Worm (Caenorhabditis elegans) whole organism, mixed stage, embryonic: ENCODE results near the gene spas-1.

Source experiments
- bed-3 ChIP-seq: fragments of 200-800 bp; sonication (Bioruptor generic); optimal IDR thresholded peaks from 3 replicates; lab custom pipeline; 2018; ENCODE audit warnings: mild to moderate bottlenecking, missing genetic modification characterization, moderate library complexity, missing compliant biosample characterization
- blmp-1 ChIP-seq: fragments of 150-350 bp; optimal IDR thresholded peaks from 2 replicates; lab custom pipeline; 2014; ENCODE audit warnings: missing biosample characterization, missing genetic modification characterization
- ceh-39 ChIP-seq: fragments of 150-350 bp; optimal IDR thresholded peaks from 2 replicates; lab custom pipeline; 2014; ENCODE audit warnings: missing biosample characterization, missing genetic modification characterization
- ceh-43 ChIP-seq: fragments of 200-800 bp; sonication (Bioruptor generic); optimal IDR thresholded peaks from 2 replicates; lab custom pipeline; 2018; ENCODE audit warnings: mild to moderate bottlenecking, missing genetic modification characterization, moderate library complexity, missing compliant biosample characterization
- ceh-83 ChIP-seq: fragments of 200-800 bp; sonication (Bioruptor generic); optimal IDR thresholded peaks from 2 replicates; lab custom pipeline; 2018; ENCODE audit warnings: mild to moderate bottlenecking, missing genetic modification characterization, missing compliant biosample characterization
- ces-1 ChIP-seq: fragments of 150-350 bp; optimal IDR thresholded peaks from 2 replicates; lab custom pipeline; 2014; ENCODE audit warnings: missing biosample characterization, missing genetic modification reagents, missing genetic modification characterization
- drap-1 ChIP-seq: fragments of 200-800 bp; sonication (Bioruptor generic); optimal IDR thresholded peaks from 3 replicates; lab custom pipeline; 2018; ENCODE audit warnings: mild to moderate bottlenecking, missing genetic modification characterization, missing compliant biosample characterization
- elt-1 ChIP-seq: sonication (generic microtip); optimal IDR thresholded peaks from 2 replicates; lab custom pipeline; 2017; ENCODE audit warnings: missing genetic modification characterization, mild to moderate bottlenecking, missing compliant biosample characterization, antibody characterized with exemption, moderate library complexity, borderline replicate concordance; ENCODE audit not compliant: insufficient read depth
- elt-3 ChIP-seq: fragments of 150-350 bp; optimal IDR thresholded peaks from 2 replicates; lab custom pipeline; 2014; ENCODE audit warnings: missing biosample characterization, missing genetic modification characterization
- flh-1 ChIP-seq: fragments of 200-800 bp; sonication (Bioruptor generic); optimal IDR thresholded peaks from 2 replicates; lab custom pipeline; 2018; ENCODE audit warnings: mild to moderate bottlenecking, missing genetic modification characterization, moderate library complexity, missing compliant biosample characterization
- hlh-1 ChIP-seq: fragments of 150-350 bp; optimal IDR thresholded peaks from 2 replicates; lab custom pipeline; 2014; ENCODE audit warnings: missing biosample characterization, missing genetic modification reagents, missing genetic modification characterization
- lin-13 ChIP-seq: fragments of 150-350 bp; optimal IDR thresholded peaks from 2 replicates; lab custom pipeline; 2014; ENCODE audit warnings: missing biosample characterization, missing genetic modification characterization
- lin-32 ChIP-seq: fragments of 200-800 bp; sonication (Bioruptor generic); optimal IDR thresholded peaks from 2 replicates; lab custom pipeline; 2018; ENCODE audit warnings: mild to moderate bottlenecking, missing genetic modification characterization, missing compliant biosample characterization
- lsy-2 ChIP-seq: fragments of 150-350 bp; optimal IDR thresholded peaks from 2 replicates; lab custom pipeline; 2014; ENCODE audit warnings: missing biosample characterization, missing genetic modification characterization
- mab-5 ChIP-seq: fragments of 150-350 bp; optimal IDR thresholded peaks from 2 replicates; lab custom pipeline; 2014; ENCODE audit warnings: missing biosample characterization, missing genetic modification characterization
- mep-1 ChIP-seq: fragments of 150-350 bp; optimal IDR thresholded peaks from 2 replicates; lab custom pipeline; 2017; ENCODE audit warnings: missing biosample characterization, missing genetic modification reagents, missing genetic modification characterization, inconsistent platforms
- mls-2 ChIP-seq: sonication (generic microtip); optimal IDR thresholded peaks from 2 replicates; lab custom pipeline; 2016; ENCODE audit warnings: mild to moderate bottlenecking, missing genetic modification characterization, moderate library complexity, missing compliant biosample characterization
- nhr-12 ChIP-seq: fragments of 150-350 bp; optimal IDR thresholded peaks from 2 replicates; lab custom pipeline; 2014; ENCODE audit warnings: missing biosample characterization, missing genetic modification characterization
- nhr-237 ChIP-seq: fragments of 150-350 bp; optimal IDR thresholded peaks from 2 replicates; lab custom pipeline; 2014; ENCODE audit warnings: missing biosample characterization, missing genetic modification characterization
- nhr-28 ChIP-seq: fragments of 150-350 bp; optimal IDR thresholded peaks from 2 replicates; lab custom pipeline; 2014; ENCODE audit warnings: missing biosample characterization, missing genetic modification characterization
- nhr-76 ChIP-seq: sonication (generic microtip); optimal IDR thresholded peaks from 2 replicates; lab custom pipeline; 2017; ENCODE audit warnings: missing biosample characterization, missing genetic modification characterization
- pha-4 ChIP-seq: fragments of 150-350 bp; optimal IDR thresholded peaks from 2 replicates; lab custom pipeline; 2018; ENCODE audit warnings: missing biosample characterization, missing genetic modification reagents, missing genetic modification characterization
- sem-2 ChIP-seq: fragments of 200-800 bp; sonication (Bioruptor generic); optimal IDR thresholded peaks from 2 replicates; lab custom pipeline; 2018; ENCODE audit warnings: mild to moderate bottlenecking, missing genetic modification characterization, missing compliant biosample characterization
- snpc-4 ChIP-seq: fragments of 150-350 bp; optimal IDR thresholded peaks from 2 replicates; lab custom pipeline; 2014; ENCODE audit warnings: missing biosample characterization, missing genetic modification characterization
- sptf-1 ChIP-seq: sonication (generic microtip); optimal IDR thresholded peaks from 2 replicates; lab custom pipeline; 2017; ENCODE audit warnings: mild to moderate bottlenecking, missing genetic modification characterization, moderate library complexity, missing compliant biosample characterization
- unc-39 ChIP-seq: fragments of 150-350 bp; optimal IDR thresholded peaks from 2 replicates; lab custom pipeline; 2014; ENCODE audit warnings: missing biosample characterization, missing genetic modification characterization
- unc-62 ChIP-seq: fragments of 150-350 bp; optimal IDR thresholded peaks from 2 replicates; lab custom pipeline; 2014; ENCODE audit warnings: missing biosample characterization, missing genetic modification reagents, missing genetic modification characterization
- zip-8 ChIP-seq: fragments of 150-350 bp; optimal IDR thresholded peaks from 2 replicates; lab custom pipeline; 2014; ENCODE audit warnings: missing biosample characterization, missing genetic modification characterization
- ztf-11 ChIP-seq: fragments of 150-350 bp; optimal IDR thresholded peaks from 2 replicates; lab custom pipeline; 2014; ENCODE audit warnings: missing biosample characterization, missing genetic modification characterization

Gene spas-1

DNA sequence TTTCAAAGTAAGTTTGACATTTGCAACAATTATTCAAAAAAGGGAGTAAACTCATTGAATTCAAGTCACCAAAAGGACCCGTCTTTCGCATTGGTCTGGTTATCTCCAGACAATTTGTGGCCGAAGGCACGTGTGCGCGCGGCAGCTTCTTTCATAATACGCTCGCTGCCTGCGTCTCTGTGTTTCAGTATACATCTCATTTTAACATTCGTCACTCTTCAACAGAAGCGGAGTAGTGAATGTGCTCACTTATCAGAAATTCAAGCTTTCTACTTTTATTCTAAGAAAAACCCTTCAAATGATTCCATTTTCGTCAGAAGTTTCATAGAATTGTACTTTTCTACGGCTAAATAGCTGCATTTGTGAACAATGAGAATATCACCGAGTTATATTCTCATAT, 47.0 kb upstream of the spas-1 start:
- TF ChIP-seq unc-39 (tag; lab: Kevin White, UChicago) = no peak

DNA sequence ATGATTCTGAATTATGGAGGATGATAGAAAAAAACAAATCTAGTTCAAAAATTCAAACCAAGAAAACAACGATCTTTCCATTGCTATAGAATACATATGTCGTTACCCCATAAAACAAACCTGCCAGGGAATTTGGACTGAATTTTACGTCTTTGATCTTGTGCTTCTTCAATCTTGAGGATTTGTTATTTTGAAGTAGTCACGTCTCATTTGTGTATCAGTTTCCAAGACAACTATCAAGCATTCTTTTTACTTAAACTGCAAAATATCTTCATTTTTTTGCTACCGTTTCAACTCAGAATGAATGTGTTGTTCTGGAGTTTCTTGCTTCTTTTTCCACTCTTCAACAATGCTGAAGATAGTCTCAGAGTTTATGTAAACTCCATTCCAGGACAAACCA, 44.8 kb upstream of the spas-1 start, which contains the start of gene F21C10.19:
Gene F21C10.19, plus strand, starts transcription at position 301 of the 400 bp plus-strand sequence.
- TF ChIP-seq drap-1 (GFP tag; lab: Kevin White, UChicago) = no peak
- TF ChIP-seq lin-32 (GFP tag; lab: Kevin White, UChicago) = no peak
- TF ChIP-seq blmp-1 (tag; lab: Kevin White, UChicago) = no peak
- TF ChIP-seq nhr-12 (tag; lab: Kevin White, UChicago) = no peak
- no peak for TF ChIP-seq nhr-76 (tag; lab: Kevin White, UChicago)
- no peak for TF ChIP-seq zip-8 (tag; lab: Kevin White, UChicago)
- no peak for TF ChIP-seq elt-3
- TF ChIP-seq flh-1 (GFP tag; lab: Kevin White, UChicago) = no peak
- no peak for TF ChIP-seq nhr-28 (tag; lab: Kevin White, UChicago)
- no peak for TF ChIP-seq mls-2
- no peak for TF ChIP-seq snpc-4 (tag; lab: Kevin White, UChicago)
- TF ChIP-seq ztf-11 (tag; lab: Kevin White, UChicago) = no peak
- TF ChIP-seq nhr-237 (tag; lab: Kevin White, UChicago) = no peak
- TF ChIP-seq lin-13 (tag; lab: Kevin White, UChicago) = no peak

DNA sequence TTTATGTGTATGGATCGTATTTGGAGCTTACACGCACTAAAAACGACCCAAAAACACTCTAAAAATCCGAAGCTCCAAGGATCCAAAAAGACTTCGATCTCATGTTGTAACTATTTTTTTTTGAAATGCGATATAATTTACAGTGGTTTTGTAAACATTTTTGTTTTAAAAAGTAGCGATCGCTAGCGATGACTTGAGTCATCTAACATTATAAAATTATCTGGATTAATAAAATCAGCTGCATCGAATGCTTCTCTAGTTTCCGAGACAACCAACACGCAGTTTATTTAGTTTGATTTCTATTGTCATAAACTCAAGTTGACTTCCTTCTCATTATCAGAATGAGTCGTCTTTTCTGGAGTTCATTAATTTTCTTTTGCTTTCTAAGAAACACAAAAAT, 43.5 kb upstream of the spas-1 start, which contains the start of gene F21C10.1:
Gene F21C10.1, plus strand, starts transcription at position 301 of the 400 bp plus-strand sequence.
- TF ChIP-seq sptf-1 (no peak), unc-62 (GFP tag; lab: Kevin White, UChicago) (no peak), flh-1 (GFP tag; lab: Kevin White, UChicago) (no peak), elt-3 (no peak), bed-3 (no peak), pha-4 (tag; lab: Kevin White, UChicago) (no peak), ces-1 (GFP tag; lab: Kevin White, UChicago) (no peak), lsy-2 (tag; lab: Kevin White, UChicago) (no peak), mep-1 (tag; lab: Kevin White, UChicago) (no peak), unc-39 (tag; lab: Kevin White, UChicago) (no peak), blmp-1 (tag; lab: Kevin White, UChicago) (no peak)
- TF ChIP-seq, all 35 proteins: peak for 0

DNA sequence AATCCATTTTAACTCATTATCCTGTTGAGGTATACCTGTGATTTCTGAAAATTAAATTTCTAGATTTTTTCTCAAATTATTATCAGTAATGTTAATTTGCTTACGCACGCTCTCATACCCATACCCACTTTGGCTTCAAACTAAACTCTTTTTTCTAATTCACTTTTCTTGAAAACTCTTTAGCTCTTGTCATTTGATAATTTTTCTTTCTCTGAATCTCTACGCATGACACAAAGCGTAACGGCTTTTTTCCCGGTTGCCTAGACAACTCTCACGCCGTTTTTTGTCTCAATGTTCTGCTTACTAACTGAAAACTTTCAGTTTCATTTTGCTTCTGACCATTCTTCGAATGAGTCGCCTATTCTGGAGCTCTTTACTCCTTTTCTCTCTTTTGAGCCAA, 41.6 kb upstream of the spas-1 start, which contains the start of gene B0222.1:
Gene B0222.1, plus strand, starts transcription at position 306 of the 400 bp plus-strand sequence.
- TF ChIP-seq mep-1 (tag; lab: Kevin White, UChicago) = no peak
- TF ChIP-seq lin-32 (GFP tag; lab: Kevin White, UChicago) = no peak
- no peak for TF ChIP-seq ceh-43 (GFP tag; lab: Kevin White, UChicago)
- no peak for TF ChIP-seq ztf-11 (tag; lab: Kevin White, UChicago)

DNA sequence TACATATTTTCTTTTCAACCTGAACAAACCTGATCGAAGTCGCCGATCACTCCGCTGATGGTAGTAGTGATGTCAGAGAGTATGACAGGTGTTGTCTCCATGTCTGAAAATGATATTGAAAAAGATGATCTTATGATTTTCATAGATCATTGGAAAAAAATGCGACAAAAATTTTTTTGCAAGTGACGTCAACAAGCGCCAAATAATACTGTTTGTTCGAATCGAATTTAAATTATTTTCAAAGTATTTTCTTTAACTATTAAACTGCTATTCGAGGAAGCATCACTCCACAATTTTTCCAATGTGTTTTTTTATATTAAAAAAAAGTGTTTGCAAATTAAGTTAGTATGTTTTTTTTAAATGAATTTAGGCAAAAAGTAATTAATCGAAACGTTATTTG, 38.0 kb upstream of the spas-1 start, which contains the start of gene pitr-2:
Gene pitr-2, minus strand, starts transcription at position 101 of the 400 bp plus-strand sequence.
- TF ChIP-seq bed-3 = no peak
- no peak for TF ChIP-seq nhr-28 (tag; lab: Kevin White, UChicago)
- no peak for TF ChIP-seq mab-5 (tag; lab: Kevin White, UChicago)
- no peak for TF ChIP-seq ceh-83 (GFP tag; lab: Kevin White, UChicago)
- TF ChIP-seq elt-1 (tag; lab: Kevin White, UChicago) = no peak
- no peak for TF ChIP-seq ceh-39 (tag; lab: Kevin White, UChicago)
- TF ChIP-seq unc-62 (GFP tag; lab: Kevin White, UChicago) = no peak
- no peak for TF ChIP-seq unc-39 (tag; lab: Kevin White, UChicago)
- TF ChIP-seq ceh-43 (GFP tag; lab: Kevin White, UChicago) = no peak
- no peak for TF ChIP-seq nhr-12 (tag; lab: Kevin White, UChicago)
- no peak for TF ChIP-seq flh-1 (GFP tag; lab: Kevin White, UChicago)
- no peak for TF ChIP-seq blmp-1 (tag; lab: Kevin White, UChicago)
- TF ChIP-seq lin-13 (tag; lab: Kevin White, UChicago) = no peak
- TF ChIP-seq ces-1 (GFP tag; lab: Kevin White, UChicago) = no peak
- no peak for TF ChIP-seq hlh-1 (tag; lab: Kevin White, UChicago)
- TF ChIP-seq elt-3 = no peak
- no peak for TF ChIP-seq zip-8 (tag; lab: Kevin White, UChicago)
- TF ChIP-seq mep-1 (tag; lab: Kevin White, UChicago) = no peak
- TF ChIP-seq, all 35 proteins: peak for 0

ce11 chrV:9141297-9141696, 34.3 kb upstream of the spas-1 start, which contains the start of gene pitr-3:
pitr-3 (minus strand) TSS chrV:9141397.
- no peak for TF ChIP-seq sem-2 (GFP tag; lab: Kevin White, UChicago)
- no peak for TF ChIP-seq nhr-76 (tag; lab: Kevin White, UChicago)
- no peak for TF ChIP-seq snpc-4 (tag; lab: Kevin White, UChicago)
